Fruit fly (Drosophila melanogaster) whole organism, embryonic: Measurements from ENCODE around the gene CG34039.
A peak's percentile ranks its signal among the peaks of the same experiment; 100 is the strongest.

Experiments used
- ATbp ChIP-seq: fragments of 200-800 bp; sonication (Bioruptor generic); optimal IDR thresholded peaks from 2 replicates; lab custom pipeline; 2017; ENCODE audit warnings: missing biosample characterization, mild to moderate bottlenecking, missing genetic modification characterization, missing genetic modification reagents
- Antp ChIP-seq: fragments of 200-800 bp; sonication (Bioruptor generic); optimal IDR thresholded peaks from 3 replicates; lab custom pipeline; 2016; ENCODE audit warnings: missing biosample characterization, missing genetic modification characterization
- CG11247 ChIP-seq: fragments of 200-800 bp; sonication (Bioruptor generic); IDR thresholded peaks from 2 replicates; pipeline ENCODE4 v1.3.6; 2022; ENCODE audit warnings: missing biosample characterization, missing genetic modification characterization
- CG11695 ChIP-seq: fragments of 200-800 bp; sonication (Bioruptor generic); IDR thresholded peaks from 3 replicates; pipeline ENCODE4 v1.3.6; 2022; ENCODE audit warnings: missing biosample characterization, missing genetic modification characterization
- CG12071 ChIP-seq: fragments of 200-800 bp; sonication (Bioruptor generic); optimal IDR thresholded peaks from 3 replicates; lab custom pipeline; 2018; ENCODE audit warnings: missing biosample characterization, mild to moderate bottlenecking, missing genetic modification characterization
- CG15514 ChIP-seq: fragments of 200-800 bp; sonication (Bioruptor generic); optimal IDR thresholded peaks from 3 replicates; lab custom pipeline; 2017; ENCODE audit warnings: missing biosample characterization, missing genetic modification characterization, mild to moderate bottlenecking, moderate library complexity, missing genetic modification reagents
- CG17802 ChIP-seq: fragments of 200-800 bp; sonication (Bioruptor generic); optimal IDR thresholded peaks from 2 replicates; lab custom pipeline; 2018; ENCODE audit warnings: missing biosample characterization, mild to moderate bottlenecking, missing genetic modification characterization, moderate library complexity
- CG18599 ChIP-seq: fragments of 200-800 bp; sonication (Bioruptor generic); optimal IDR thresholded peaks from 3 replicates; lab custom pipeline; 2017; ENCODE audit warnings: missing biosample characterization, missing genetic modification characterization, mild to moderate bottlenecking, moderate library complexity, missing genetic modification reagents
- CG2202 ChIP-seq: fragments of 200-800 bp; sonication (Bioruptor generic); optimal IDR thresholded peaks from 2 replicates; lab custom pipeline; 2018; ENCODE audit warnings: missing biosample characterization, mild to moderate bottlenecking, missing genetic modification characterization
- CG2875 ChIP-seq: fragments of 200-800 bp; sonication (Bioruptor generic); optimal IDR thresholded peaks from 2 replicates; lab custom pipeline; 2017; ENCODE audit warnings: missing biosample characterization, mild to moderate bottlenecking, missing genetic modification characterization, missing genetic modification reagents
- CG30431 ChIP-seq: fragments of 200-800 bp; sonication (Bioruptor generic); optimal IDR thresholded peaks from 2 replicates; lab custom pipeline; 2017; ENCODE audit warnings: missing biosample characterization, missing genetic modification characterization
- CG31365 ChIP-seq: fragments of 200-800 bp; sonication (Bioruptor generic); optimal IDR thresholded peaks from 2 replicates; lab custom pipeline; 2018; ENCODE audit warnings: missing biosample characterization, mild to moderate bottlenecking, missing genetic modification characterization
- CG4707 ChIP-seq: fragments of 200-800 bp; sonication (Bioruptor generic); optimal IDR thresholded peaks from 2 replicates; lab custom pipeline; 2018; ENCODE audit warnings: missing biosample characterization, mild to moderate bottlenecking, missing genetic modification characterization, moderate library complexity
- CG4854 ChIP-seq: fragments of 200-800 bp; sonication (Bioruptor generic); optimal IDR thresholded peaks from 2 replicates; lab custom pipeline; 2016; ENCODE audit warnings: missing biosample characterization, missing genetic modification characterization, inconsistent platforms
- CG6272 ChIP-seq: fragments of 200-800 bp; sonication (Bioruptor generic); IDR thresholded peaks from 2 replicates; pipeline ENCODE4 v1.3.6; 2022; ENCODE audit warnings: missing biosample characterization, missing genetic modification characterization
- CG7357 ChIP-seq: fragments of 200-800 bp; sonication (Bioruptor generic); IDR thresholded peaks from 3 replicates; pipeline ENCODE4 v1.3.6; 2022; ENCODE audit warnings: missing biosample characterization, missing genetic modification characterization
- CG8290 ChIP-seq, 3 experiments: fragments of 200-800 bp; sonication (Bioruptor generic); optimal IDR thresholded peaks; 2 replicates each; lab custom pipeline; 2016 to 2019; ENCODE audit warnings: missing biosample characterization in 3 of 3, missing genetic modification characterization in 3 of 3, mild to moderate bottlenecking in 2 of 3, moderate library complexity in 1 of 3
- CG9215 ChIP-seq: fragments of 200-800 bp; sonication (Bioruptor generic); IDR thresholded peaks from 2 replicates; pipeline ENCODE4 v1.3.6; 2022; ENCODE audit warnings: missing biosample characterization, missing genetic modification characterization
- CG9609 ChIP-seq: fragments of 200-800 bp; sonication (Bioruptor generic); optimal IDR thresholded peaks from 3 replicates; lab custom pipeline; 2016; ENCODE audit warnings: missing biosample characterization, missing genetic modification characterization
- Dbx ChIP-seq: fragments of 200-800 bp; sonication (Bioruptor generic); IDR thresholded peaks from 3 replicates; pipeline ENCODE4 v1.3.6; 2022; ENCODE audit warnings: missing biosample characterization, missing genetic modification characterization
- Fer2 ChIP-seq: fragments of 200-800 bp; sonication (Bioruptor generic); optimal IDR thresholded peaks from 2 replicates; lab custom pipeline; 2018; ENCODE audit warnings: missing biosample characterization, mild to moderate bottlenecking, missing genetic modification characterization, moderate library complexity
- H2.0 ChIP-seq: fragments of 200-800 bp; sonication (Bioruptor generic); IDR thresholded peaks from 2 replicates; pipeline ENCODE4 v1.3.6; 2022; ENCODE audit warnings: missing biosample characterization, missing genetic modification characterization
- Hr51 ChIP-seq, 2 experiments: fragments of 200-800 bp; sonication (Bioruptor generic); optimal IDR thresholded peaks; 2 replicates in 1 of 2; 3 replicates in 1 of 2; lab custom pipeline; 2016 to 2018; ENCODE audit warnings: missing biosample characterization in 2 of 2, missing genetic modification characterization in 2 of 2, mild to moderate bottlenecking in 1 of 2, moderate library complexity in 1 of 2
- Med ChIP-seq: fragments of 200-800 bp; sonication (Bioruptor generic); peaks from one replicate; lab custom pipeline; 2016; ENCODE audit warnings: missing biosample characterization, missing genetic modification characterization, mild to moderate bottlenecking, inconsistent platforms, moderate library complexity
- Meics ChIP-seq: fragments of 200-800 bp; sonication (Bioruptor generic); optimal IDR thresholded peaks from 2 replicates; lab custom pipeline; 2017; ENCODE audit warnings: missing biosample characterization, mild to moderate bottlenecking, missing genetic modification characterization
- Oaz ChIP-seq: fragments of 200-800 bp; sonication (Bioruptor generic); IDR thresholded peaks from 2 replicates; pipeline ENCODE4 v1.3.6; 2022; ENCODE audit warnings: missing biosample characterization, missing genetic modification characterization
- Rx ChIP-seq: fragments of 200-800 bp; sonication (Bioruptor generic); IDR thresholded peaks from 2 replicates; pipeline ENCODE4 v1.3.6; 2022; ENCODE audit warnings: missing biosample characterization, missing genetic modification characterization
- Sox100B ChIP-seq: fragments of 200-800 bp; sonication (Bioruptor generic); optimal IDR thresholded peaks from 3 replicates; lab custom pipeline; 2018; ENCODE audit warnings: missing biosample characterization, mild to moderate bottlenecking, missing genetic modification characterization
- Trl ChIP-seq, 3 experiments: fragments of >200 bp in 2 of 3; fragments of 200-800 bp in 1 of 3; sonication (Bioruptor generic) in 1 of 3; optimal IDR thresholded peaks; 2 replicates in 1 of 3; 3 replicates in 2 of 3; lab custom pipeline; 2016 to 2017; ENCODE audit warnings: missing biosample characterization in 1 of 3, missing genetic modification characterization in 1 of 3
- al ChIP-seq: fragments of 200-800 bp; sonication (Bioruptor generic); IDR thresholded peaks from 2 replicates; pipeline ENCODE4 v1.3.6; 2022; ENCODE audit warnings: missing biosample characterization, missing genetic modification characterization
- amos ChIP-seq: fragments of 200-800 bp; sonication (Bioruptor generic); IDR thresholded peaks from 2 replicates; pipeline ENCODE4 v1.3.6; 2022; ENCODE audit warnings: missing biosample characterization, missing genetic modification characterization; ENCODE audit not compliant: partially characterized antibody
- cg ChIP-seq: fragments of 200-800 bp; sonication (Bioruptor generic); optimal IDR thresholded peaks from 3 replicates; lab custom pipeline; 2019; ENCODE audit warnings: missing biosample characterization, mild to moderate bottlenecking, missing genetic modification characterization, moderate library complexity
- dpn ChIP-seq, 2 experiments: fragments of 200-800 bp; sonication (Bioruptor generic); optimal IDR thresholded peaks; 3 replicates each; lab custom pipeline; 2016; ENCODE audit warnings: missing biosample characterization in 2 of 2, missing genetic modification characterization in 2 of 2
- esg ChIP-seq: fragments of 200-800 bp; sonication (Bioruptor generic); conservative IDR thresholded peaks from 2 replicates; pipeline ENCODE4 v1.3.6; 2022; ENCODE audit warnings: missing biosample characterization, missing genetic modification characterization
- gcm2 ChIP-seq: fragments of 200-800 bp; sonication (Bioruptor generic); optimal IDR thresholded peaks from 2 replicates; lab custom pipeline; 2016; ENCODE audit warnings: missing biosample characterization, missing genetic modification characterization
- hkb ChIP-seq, 2 experiments: fragments of 200-800 bp in 1 of 2; fragments of >200 bp in 1 of 2; sonication (Bioruptor generic) in 1 of 2; IDR thresholded peaks in 1 of 2; optimal IDR thresholded peaks in 1 of 2; 2 replicates each; pipeline versions ENCODE4 v1.3.6 to Lab custom; 2017 to 2022; ENCODE audit warnings: missing biosample characterization in 1 of 2, missing genetic modification characterization in 1 of 2
- lab ChIP-seq: fragments of 200-800 bp; sonication (Bioruptor generic); optimal IDR thresholded peaks from 3 replicates; lab custom pipeline; 2017; ENCODE audit warnings: missing biosample characterization, missing genetic modification characterization, mild to moderate bottlenecking, moderate library complexity, missing genetic modification reagents
- mam ChIP-seq: fragments of 200-800 bp; sonication (Bioruptor generic); optimal IDR thresholded peaks from 3 replicates; lab custom pipeline; 2016; ENCODE audit warnings: missing biosample characterization, missing genetic modification characterization
- psq ChIP-seq: fragments of 200-800 bp; sonication (Bioruptor generic); optimal IDR thresholded peaks from 2 replicates; lab custom pipeline; 2017; ENCODE audit warnings: missing biosample characterization, missing genetic modification characterization
- pzg ChIP-seq: fragments of 200-800 bp; sonication (Bioruptor generic); optimal IDR thresholded peaks from 3 replicates; lab custom pipeline; 2018; ENCODE audit warnings: missing biosample characterization, mild to moderate bottlenecking, missing genetic modification characterization, moderate library complexity
- sd ChIP-seq: fragments of 200-800 bp; sonication (Bioruptor generic); optimal IDR thresholded peaks from 3 replicates; lab custom pipeline; 2018; ENCODE audit warnings: missing biosample characterization, mild to moderate bottlenecking, missing genetic modification characterization, moderate library complexity
- sens ChIP-seq: fragments of 200-800 bp; sonication (Bioruptor generic); peaks from one replicate; lab custom pipeline; 2016; ENCODE audit warnings: missing biosample characterization, missing genetic modification characterization
- sna ChIP-seq: fragments of 200-800 bp; sonication (Bioruptor generic); IDR thresholded peaks from 2 replicates; pipeline ENCODE4 v1.3.6; 2022; ENCODE audit warnings: missing biosample characterization, missing genetic modification characterization; ENCODE audit not compliant: partially characterized antibody
- sr ChIP-seq: fragments of 200-800 bp; sonication (Bioruptor generic); IDR thresholded peaks from 3 replicates; pipeline ENCODE4 v1.3.6; 2022; ENCODE audit warnings: missing biosample characterization, missing genetic modification characterization
- vfl ChIP-seq: fragments of 200-800 bp; sonication (Bioruptor generic); optimal IDR thresholded peaks from 2 replicates; lab custom pipeline; 2016; ENCODE audit warnings: missing biosample characterization, missing genetic modification characterization

Gene CG34039

DNA sequence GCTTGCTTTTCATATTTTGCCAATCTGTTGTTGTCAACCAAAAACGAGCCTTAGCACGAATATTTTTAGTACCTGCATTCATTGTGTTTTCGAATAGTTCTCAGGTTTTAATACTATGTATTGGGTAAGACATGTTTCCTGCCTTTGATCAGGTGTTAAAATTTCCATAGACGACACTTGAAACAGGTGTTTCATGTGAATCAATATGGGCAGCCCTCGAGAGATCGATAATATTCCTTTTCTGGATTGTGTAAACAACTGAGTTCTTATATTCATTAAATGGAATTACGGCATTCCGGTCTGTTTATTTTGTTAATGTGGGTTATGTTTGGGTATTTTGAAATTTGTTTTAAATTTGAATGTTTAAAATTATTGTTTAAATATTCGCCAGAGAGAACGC lies 10.6 kb upstream of the CG34039 start (continued):
- no peak for TF ChIP-seq CG17802 (tag; lab: Kevin White, UChicago)
- TF ChIP-seq mam (GFP tag; lab: Kevin White, UChicago): no peak
- no peak for TF ChIP-seq hkb (optimal IDR thresholded peaks at IDR 0.05; lab: Kevin White, UChicago)
- peak; percentile 60; the same call in 1 of the 2 replicates for TF ChIP-seq hkb (GFP tag; IDR thresholded peaks at IDR 0.05; lab: Robert Waterston, UW)
- TF ChIP-seq Meics (GFP tag; lab: Kevin White, UChicago): peak; percentile 30
- TF ChIP-seq dpn (GFP tag; optimal IDR thresholded peaks at IDR 0.05; lab: Kevin White, UChicago): peak in 1 of 2 experiments; percentile 38
- TF ChIP-seq H2.0 (GFP tag; lab: Robert Waterston, UW): no peak
- TF ChIP-seq CG4854 (GFP tag; lab: Kevin White, UChicago): peak; percentile 23
- TF ChIP-seq sd (tag; lab: Kevin White, UChicago): peak; percentile 23
- no peak for TF ChIP-seq sr (GFP tag; lab: Robert Waterston, UW)
- TF ChIP-seq Dbx (GFP tag; lab: Robert Waterston, UW): peak; percentile 22; the same call in 1 of the 3 replicates
- no peak for TF ChIP-seq CG30431 (GFP tag; lab: Kevin White, UChicago)
- TF ChIP-seq CG18599 (GFP tag; lab: Kevin White, UChicago): peak; percentile 43
- peak; percentile 68 for TF ChIP-seq lab (GFP tag; lab: Kevin White, UChicago)
- peak; percentile 70 for TF ChIP-seq Med (GFP tag; lab: Kevin White, UChicago)
- peak; percentile 29 for TF ChIP-seq CG15514 (GFP tag; lab: Kevin White, UChicago)
- no peak for TF ChIP-seq pzg
- no peak for TF ChIP-seq cg (GFP tag; lab: Kevin White, UChicago)
- peak; percentile 52 for TF ChIP-seq ATbp (GFP tag; lab: Kevin White, UChicago)
- TF ChIP-seq CG12071: peak; percentile 30
- TF ChIP-seq Sox100B (GFP tag; lab: Kevin White, UChicago): peak; percentile 1
- peak; percentile 31 for TF ChIP-seq CG4707 (GFP tag; lab: Kevin White, UChicago)
- TF ChIP-seq CG31365 (tag; lab: Kevin White, UChicago): no peak
- 0 out of 3 replicates have a peak, but pooled peaks have one; percentile 16 for TF ChIP-seq CG11695 (GFP tag; lab: Robert Waterston, UW)
- no peak for TF ChIP-seq CG2875
- TF ChIP-seq CG11247 (GFP tag; lab: Robert Waterston, UW): no peak
- no peak for TF ChIP-seq psq (GFP tag; lab: Kevin White, UChicago)

dm6 chr3L:14549958-14550357 lies 9.8 kb upstream of the CG34039 start:
- TF ChIP-seq Med (GFP tag; lab: Kevin White, UChicago): peak; percentile 60
- peak; percentile 54 for TF ChIP-seq sens (GFP tag; lab: Kevin White, UChicago)
- TF ChIP-seq sna (GFP tag; lab: Robert Waterston, UW): no peak
- no peak for TF ChIP-seq Hr51 (GFP tag; optimal IDR thresholded peaks at IDR 0.05; lab: Kevin White, UChicago)
- TF ChIP-seq CG8290 (GFP tag; optimal IDR thresholded peaks at IDR 0.05; lab: Kevin White, UChicago): no peak
- TF ChIP-seq CG8290 (tag; optimal IDR thresholded peaks at IDR 0.05; lab: Kevin White, UChicago): no peak
- no peak for TF ChIP-seq CG17802 (tag; lab: Kevin White, UChicago)

DNA sequence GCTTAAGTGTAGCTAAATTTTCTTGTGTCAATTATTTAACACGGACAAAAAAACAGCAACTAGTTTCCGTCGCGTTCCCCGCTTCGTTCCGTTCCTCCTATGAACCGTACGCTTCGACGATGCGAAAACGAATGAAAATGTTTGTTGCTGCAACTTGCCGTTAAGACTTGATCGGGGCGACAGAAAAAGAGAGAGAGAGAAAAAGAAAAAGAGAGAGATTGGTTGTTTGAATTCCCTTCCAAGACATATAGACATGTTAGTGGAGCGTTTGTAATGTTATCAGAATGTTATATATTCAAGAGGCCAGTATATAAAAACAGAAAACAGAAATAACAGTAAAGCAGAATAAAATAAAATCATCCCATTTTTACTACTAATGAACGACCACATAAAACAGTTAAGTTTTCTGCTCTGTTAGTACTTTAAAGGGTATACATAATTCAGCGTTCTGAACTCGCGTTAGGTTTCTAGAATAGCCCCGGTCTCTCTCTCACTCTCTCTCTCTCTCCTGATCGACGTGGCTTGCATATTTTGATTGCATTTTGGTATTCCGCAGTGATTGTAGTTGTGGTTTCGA lies 8.9 kb upstream of the CG34039 start, which contains the start of gene Gbs-70E:
Gene Gbs-70E (minus strand): TSS at position 137 of the 577 bp plus-strand sequence.
- TF ChIP-seq vfl (GFP tag; lab: Kevin White, UChicago) (peak; percentile 81), CG2202 (peak; percentile 89), sr (GFP tag; lab: Robert Waterston, UW) (no peak; the same call in 2 of the 3 replicates), Oaz (peak; percentile 80; the same call in 1 of the 2 replicates), CG9609 (peak; percentile 90), CG6272 (peak; percentile 85), amos (GFP tag; lab: Robert Waterston, UW) (no peak; the same call in 1 of the 2 replicates), esg (GFP tag; lab: Robert Waterston, UW) (peak; percentile 89), al (GFP tag; lab: Robert Waterston, UW) (peak; percentile 90), Fer2 (tag; lab: Kevin White, UChicago) (peak; percentile 69), Rx (GFP tag; lab: Robert Waterston, UW) (no peak), Trl (optimal IDR thresholded peaks at IDR 0.05; lab: Kevin White, UChicago) (peak; percentile 93 to 99), Trl (GFP tag; optimal IDR thresholded peaks at IDR 0.05; lab: Kevin White, UChicago) (peak; percentile 94), CG9215 (GFP tag; lab: Robert Waterston, UW) (peak; percentile 86), Antp (GFP tag; lab: Kevin White, UChicago) (peak; percentile 89), gcm2 (GFP tag; lab: Kevin White, UChicago) (peak; percentile 88), CG7357 (GFP tag; lab: Robert Waterston, UW) (peak; percentile 81)
